Worm (Caenorhabditis elegans) whole organism, L4 larva: ENCODE results near the gene C03H12.1.

ENCODE experiments used
- F37D6.2 ChIP-seq: sonication (generic microtip); optimal IDR thresholded peaks from 2 replicates; lab custom pipeline; 2016; ENCODE audit warnings: mild to moderate bottlenecking, missing genetic modification characterization, missing compliant biosample characterization
- F44E2.7 ChIP-seq: fragments of 200-800 bp; sonication (Bioruptor generic); IDR thresholded peaks from 2 replicates; pipeline ENCODE4 v2.1.2; 2022; ENCODE audit warnings: missing genetic modification characterization, missing compliant biosample characterization
- F49E8.2 ChIP-seq: sonication (generic microtip); optimal IDR thresholded peaks from 2 replicates; lab custom pipeline; 2016; ENCODE audit warnings: missing compliant biosample characterization, mild to moderate bottlenecking, missing genetic modification characterization, borderline replicate concordance
- Y105C5A.15 ChIP-seq: fragments of 200-800 bp; sonication (Bioruptor generic); IDR thresholded peaks from 2 replicates; pipeline ENCODE4 v1.3.6; 2022; ENCODE audit warnings: missing genetic modification characterization, missing compliant biosample characterization
- Y48G9A.11 ChIP-seq: fragments of 200-800 bp; sonication (Bioruptor generic); IDR thresholded peaks from 2 replicates; pipeline ENCODE4 v1.3.6; 2022; ENCODE audit warnings: missing genetic modification reagents, missing genetic modification characterization, missing compliant biosample characterization
- ZK337.2 ChIP-seq: fragments of 200-800 bp; sonication (Bioruptor generic); IDR thresholded peaks from 2 replicates; pipeline ENCODE4 v1.3.6; 2022; ENCODE audit warnings: missing genetic modification reagents, missing genetic modification characterization, missing compliant biosample characterization
- aha-1 ChIP-seq: fragments of 150-350 bp; peaks from one replicate; lab custom pipeline; 2014; ENCODE audit warnings: missing biosample characterization, missing genetic modification characterization
- ceh-32 ChIP-seq: sonication (generic microtip); optimal IDR thresholded peaks from 2 replicates; lab custom pipeline; 2016; ENCODE audit warnings: mild to moderate bottlenecking, missing genetic modification characterization, missing compliant biosample characterization; ENCODE audit not compliant: poor library complexity
- dmd-6 ChIP-seq: fragments of 200-800 bp; sonication (Bioruptor generic); IDR thresholded peaks from 2 replicates; pipeline ENCODE4 v1.3.6; 2022; ENCODE audit warnings: missing genetic modification reagents, missing genetic modification characterization, missing compliant biosample characterization
- dpl-1 ChIP-seq: fragments of 150-350 bp; optimal IDR thresholded peaks from 2 replicates; lab custom pipeline; 2014; ENCODE audit warnings: missing biosample characterization, missing genetic modification reagents, missing genetic modification characterization
- egl-43 ChIP-seq: fragments of 200-800 bp; sonication (Bioruptor generic); IDR thresholded peaks from 2 replicates; pipeline ENCODE4 v1.3.6; 2022; ENCODE audit warnings: missing genetic modification reagents, missing genetic modification characterization, missing compliant biosample characterization
- fos-1 ChIP-seq: fragments of 150-350 bp; optimal IDR thresholded peaks from 2 replicates; lab custom pipeline; 2014; ENCODE audit warnings: missing biosample characterization, missing genetic modification characterization
- hlh-11 ChIP-seq: fragments of 200-800 bp; sonication (Bioruptor generic); optimal IDR thresholded peaks from 2 replicates; lab custom pipeline; 2018; ENCODE audit warnings: mild to moderate bottlenecking, missing genetic modification characterization, missing compliant biosample characterization
- hmg-1.1 ChIP-seq: fragments of 200-800 bp; sonication (Bioruptor generic); IDR thresholded peaks from 2 replicates; pipeline ENCODE4 v1.3.6; 2022; ENCODE audit warnings: missing genetic modification reagents, missing genetic modification characterization, missing compliant biosample characterization
- lin-1 ChIP-seq: fragments of 200-800 bp; sonication (Bioruptor generic); IDR thresholded peaks from 2 replicates; pipeline ENCODE4 v1.3.6; 2022; ENCODE audit warnings: missing genetic modification reagents, missing genetic modification characterization, missing compliant biosample characterization
- lin-29 ChIP-seq: fragments of 200-800 bp; sonication (Bioruptor generic); IDR thresholded peaks from 2 replicates; pipeline ENCODE4 v1.3.6; 2022; ENCODE audit warnings: missing genetic modification reagents, missing genetic modification characterization, missing compliant biosample characterization
- nhr-10 ChIP-seq: fragments of 150-350 bp; optimal IDR thresholded peaks from 2 replicates; lab custom pipeline; 2014; ENCODE audit warnings: missing biosample characterization, missing genetic modification characterization
- nhr-102 ChIP-seq: sonication (generic microtip); optimal IDR thresholded peaks from 2 replicates; lab custom pipeline; 2016; ENCODE audit warnings: mild to moderate bottlenecking, missing genetic modification characterization, moderate library complexity, missing compliant biosample characterization
- nhr-11 ChIP-seq: fragments of 150-350 bp; optimal IDR thresholded peaks from 2 replicates; lab custom pipeline; 2014; ENCODE audit warnings: missing biosample characterization, missing genetic modification characterization
- nhr-28 ChIP-seq: fragments of 150-350 bp; optimal IDR thresholded peaks from 2 replicates; lab custom pipeline; 2014; ENCODE audit warnings: missing biosample characterization, missing genetic modification characterization
- nhr-42 ChIP-seq: fragments of 200-800 bp; sonication (Bioruptor generic); IDR thresholded peaks from 2 replicates; pipeline ENCODE4 v1.3.6; 2022; ENCODE audit warnings: missing genetic modification characterization, missing compliant biosample characterization
- nhr-6 ChIP-seq: fragments of 150-350 bp; optimal IDR thresholded peaks from 2 replicates; lab custom pipeline; 2014; ENCODE audit warnings: missing biosample characterization, missing genetic modification characterization
- nhr-77 ChIP-seq: fragments of 150-350 bp; optimal IDR thresholded peaks from 2 replicates; lab custom pipeline; 2014; ENCODE audit warnings: missing biosample characterization, missing genetic modification characterization
- php-3 ChIP-seq: fragments of 200-800 bp; sonication (Bioruptor generic); IDR thresholded peaks from 2 replicates; pipeline ENCODE4 v1.3.6; 2022; ENCODE audit warnings: missing genetic modification reagents, missing genetic modification characterization, missing compliant biosample characterization
- spr-3 ChIP-seq: fragments of 200-800 bp; sonication (Bioruptor generic); optimal IDR thresholded peaks from 2 replicates; lab custom pipeline; 2018; ENCODE audit warnings: mild to moderate bottlenecking, missing genetic modification characterization, missing compliant biosample characterization
- unc-39 ChIP-seq: sonication (generic microtip); optimal IDR thresholded peaks from 2 replicates; lab custom pipeline; 2017; ENCODE audit warnings: missing biosample characterization, missing genetic modification characterization
- unc-62 ChIP-seq, 3 experiments: fragments of 150-350 bp in 1 of 3; sonication (generic microtip); optimal IDR thresholded peaks in 2 of 3; peaks in 1 of 3; 1 replicate in 1 of 3; 2 replicates in 2 of 3; lab custom pipeline; 2014 to 2017; ENCODE audit warnings: missing biosample characterization in 3 of 3, missing genetic modification characterization in 3 of 3, missing genetic modification reagents in 3 of 3, missing genotype in 1 of 3
- zag-1 ChIP-seq: fragments of 150-350 bp; optimal IDR thresholded peaks from 2 replicates; lab custom pipeline; 2014; ENCODE audit warnings: missing biosample characterization, missing genetic modification characterization
- zip-11 ChIP-seq: fragments of 200-800 bp; sonication (Bioruptor generic); IDR thresholded peaks from 2 replicates; pipeline ENCODE4 v1.3.6; 2022; ENCODE audit warnings: missing genetic modification characterization, missing compliant biosample characterization
- zip-2 ChIP-seq: fragments of 150-350 bp; optimal IDR thresholded peaks from 2 replicates; lab custom pipeline; 2014; ENCODE audit warnings: missing biosample characterization, missing genetic modification characterization
- ztf-11 ChIP-seq: fragments of 150-350 bp; optimal IDR thresholded peaks from 2 replicates; lab custom pipeline; 2014; ENCODE audit warnings: missing biosample characterization, missing genetic modification characterization

The C03H12.1 gene

DNA sequence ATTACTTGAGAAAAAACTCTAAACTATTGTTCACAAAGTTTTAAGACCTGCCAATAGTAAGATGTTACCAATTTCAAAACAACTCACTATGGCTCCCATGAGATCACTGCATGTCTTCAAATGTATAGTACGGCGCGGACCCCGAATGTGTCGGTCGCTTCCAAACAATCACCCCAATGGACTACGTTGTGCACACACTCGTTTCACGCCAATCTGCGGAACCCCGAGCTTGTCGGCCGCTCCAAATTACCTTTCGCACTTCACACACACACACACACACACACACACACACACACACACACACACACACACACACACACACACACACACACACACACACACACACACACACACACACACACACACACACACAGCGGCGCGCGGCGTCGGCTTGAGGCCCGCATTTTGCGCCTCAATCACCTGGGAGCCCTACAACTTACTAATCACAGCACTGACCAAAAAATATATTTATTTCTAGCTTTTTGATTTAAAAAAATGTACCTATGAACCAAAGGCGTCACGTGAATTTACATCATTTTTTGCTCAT lies 21.1 kb upstream of the C03H12.1 start:
- TF ChIP-seq lin-1 (GFP tag; lab: Robert Waterston, UW) (no peak), hlh-11 (tag; lab: Kevin White, UChicago) (peak; percentile 10)

- no peak for TF ChIP-seq ceh-32 (tag; lab: Kevin White, UChicago)
- peak; percentile 62 for TF ChIP-seq aha-1 (tag; lab: Kevin White, UChicago)
Measured at ce11 chrX:15668695-15669094, 20.6 kb upstream of the C03H12.1 start.

ce11 chrX:15675622-15676021 lies 13.6 kb upstream of the C03H12.1 start, which contains the start of gene F59D12.2:
F59D12.2 (minus strand) TSS chrX:15675722.
- no peak for TF ChIP-seq zip-2 (tag; lab: Kevin White, UChicago)
- no peak for TF ChIP-seq dpl-1 (GFP tag; lab: Kevin White, UChicago)
- TF ChIP-seq F49E8.2 = no peak
- TF ChIP-seq Y105C5A.15 (GFP tag; lab: Robert Waterston, UW) = no peak
- TF ChIP-seq zag-1 = no peak
- no peak for TF ChIP-seq nhr-28 (tag; lab: Kevin White, UChicago)
- TF ChIP-seq ztf-11 (tag; lab: Kevin White, UChicago) = no peak
- no peak for TF ChIP-seq Y48G9A.11 (GFP tag; lab: Robert Waterston, UW)
- TF ChIP-seq egl-43 (GFP tag; lab: Robert Waterston, UW) = no peak
- TF ChIP-seq unc-39 (tag; lab: Kevin White, UChicago) = no peak
- no peak for TF ChIP-seq nhr-11
- no peak for TF ChIP-seq php-3 (GFP tag; lab: Robert Waterston, UW)
- TF ChIP-seq nhr-10 (tag; lab: Kevin White, UChicago) = no peak
- TF ChIP-seq nhr-102 = no peak
- TF ChIP-seq F37D6.2 = no peak
- TF ChIP-seq lin-29 (GFP tag; lab: Robert Waterston, UW) = no peak

ce11 chrX:15681393-15681792 lies 7.9 kb upstream of the C03H12.1 start, which contains the start of gene gpn-1:
gpn-1 (plus strand) TSS chrX:15681693.
- TF ChIP-seq nhr-42 = no peak
- TF ChIP-seq zip-11 = no peak
- no peak for TF ChIP-seq zip-2 (tag; lab: Kevin White, UChicago)

DNA sequence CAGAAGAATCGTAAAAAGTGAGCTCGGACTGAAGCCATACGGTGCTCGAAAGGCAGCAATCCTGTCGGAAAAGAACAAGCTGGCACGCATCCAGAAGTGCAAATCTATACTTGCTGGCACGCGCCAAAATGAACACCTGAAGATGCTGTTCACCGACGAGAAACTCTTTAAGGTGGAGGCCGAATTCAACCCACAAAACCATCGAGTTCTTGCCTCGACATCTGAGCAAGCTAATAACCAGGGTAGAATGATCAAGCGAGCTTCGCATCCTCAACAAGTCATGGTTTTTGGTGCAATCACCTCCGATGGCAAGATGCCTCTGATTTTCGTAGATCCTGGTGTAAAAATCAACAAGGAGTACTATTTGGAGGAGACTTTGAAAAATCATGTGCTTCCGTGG lies 4.2 kb downstream of the C03H12.1 start:
- TF ChIP-seq nhr-77 (tag; lab: Kevin White, UChicago) = no peak
- TF ChIP-seq spr-3 (GFP tag; lab: Kevin White, UChicago) = no peak
- peak in 1 of 2 experiments; percentile 96 for TF ChIP-seq unc-62 (GFP tag; optimal IDR thresholded peaks at IDR 0.05 in 1 of 2; lab: Kevin White, UChicago)
- no peak for TF ChIP-seq unc-62 (tag; optimal IDR thresholded peaks at IDR 0.05; lab: Kevin White, UChicago)
- no peak for TF ChIP-seq hmg-1.1 (GFP tag; lab: Robert Waterston, UW)
- no peak for TF ChIP-seq lin-1 (GFP tag; lab: Robert Waterston, UW)
- no peak for TF ChIP-seq ZK337.2 (GFP tag; lab: Robert Waterston, UW)
- no peak for TF ChIP-seq dmd-6 (GFP tag; lab: Robert Waterston, UW)

DNA sequence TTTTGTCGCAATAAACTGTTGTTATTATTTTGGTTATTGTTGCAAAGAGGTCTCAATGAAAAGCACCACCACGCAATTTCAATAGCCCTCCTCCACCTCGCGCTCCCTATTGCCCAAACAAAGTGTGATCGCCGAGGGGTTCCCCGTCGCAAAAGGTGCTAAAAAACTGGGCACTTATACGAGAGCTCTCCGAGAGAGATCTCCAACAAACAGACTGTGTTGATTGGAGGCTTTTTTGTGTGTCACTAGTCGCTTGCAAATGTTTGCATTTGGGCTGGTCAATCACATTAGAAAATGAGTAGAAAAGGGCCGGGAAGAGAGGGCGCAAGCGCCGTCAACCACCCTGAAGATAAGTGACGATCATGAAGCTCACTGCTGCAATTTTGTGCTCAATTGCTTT lies 7.2 kb downstream of the C03H12.1 start, which contains the start of gene ZK662.2:
TSS of gene ZK662.2 (plus strand) at position 301 of the 400 bp plus-strand sequence.
- TF ChIP-seq nhr-6 (tag; lab: Kevin White, UChicago) (no peak), zip-11 (no peak), fos-1 (tag; lab: Kevin White, UChicago) (no peak), F44E2.7 (GFP tag; lab: Robert Waterston, UW) (0 out of 2 replicates have a peak, but pooled peaks have one; percentile 8)
